Fruit fly (Drosophila melanogaster): ENCODE measurements around the gene Nup153.

Gene Nup153

dm6 chrX:16640260-16641100 lies 41.4 kb downstream of the Nup153 start, which contains the start of the genes SNRPG and mthl1:
SNRPG (minus strand) TSS chrX:16640419.
mthl1 (plus strand) TSS chrX:16640968.
- TF ChIP-seq CG15710 (tag; optimal IDR thresholded peaks at IDR 0.05) (peak; percentile 79), CG10348 (GFP tag; IDR thresholded peaks at IDR 0.05) (peak; percentile 74), CG4496 (GFP tag; IDR thresholded peaks at IDR 0.05) (peak; percentile 98), Pif1A (GFP tag; optimal IDR thresholded peaks at IDR 0.05) (peak; percentile 72), CG9948 (tag; optimal IDR thresholded peaks at IDR 0.05) (peak; percentile 71), rn (GFP tag; IDR thresholded peaks at IDR 0.05) (peak; percentile 88), gl (tag; optimal IDR thresholded peaks at IDR 0.05) (no peak), CG8159 (tag; optimal IDR thresholded peaks at IDR 0.05) (peak; percentile 71), EcR (GFP tag; optimal IDR thresholded peaks at IDR 0.05) (peak; percentile 18), CG32121 (GFP tag; IDR thresholded peaks at IDR 0.05) (peak; percentile 90), CG8301 (tag; optimal IDR thresholded peaks at IDR 0.05) (peak; percentile 72), CG17806 (tag; optimal IDR thresholded peaks at IDR 0.05) (peak; percentile 79), CG13204 (GFP tag; optimal IDR thresholded peaks at IDR 0.05) (no peak), D1 (tag; optimal IDR thresholded peaks at IDR 0.05) (no peak), CG12605 (GFP tag; IDR thresholded peaks at IDR 0.05) (peak; percentile 83), CG14655 (GFP tag; optimal IDR thresholded peaks at IDR 0.05) (peak; percentile 83), Pif1B (GFP tag; optimal IDR thresholded peaks at IDR 0.05) (peak; percentile 38), Ets98B (GFP tag; IDR thresholded peaks at IDR 0.05) (peak; percentile 92), CG34367 (tag; optimal IDR thresholded peaks at IDR 0.05) (peak; percentile 71), Snoo (tag; optimal IDR thresholded peaks at IDR 0.05) (no peak), fd96Ca (GFP tag; IDR thresholded peaks at IDR 0.05) (peak; percentile 91)

DNA sequence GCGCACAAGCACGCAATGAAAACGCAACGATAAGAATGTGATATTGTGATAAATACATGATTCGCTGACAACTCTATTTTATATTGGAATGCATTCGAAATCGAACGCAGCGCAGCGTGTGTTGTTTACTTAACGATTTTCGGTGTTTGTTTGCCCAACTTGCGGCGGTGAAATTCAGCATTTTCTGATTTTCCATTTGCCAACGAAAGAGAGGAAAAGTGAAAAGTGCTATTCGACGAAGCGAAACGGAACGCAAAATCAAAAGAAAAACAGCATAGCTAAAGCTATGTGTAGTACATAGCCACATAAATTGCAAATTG lies 42.0 kb downstream of the Nup153 start:
- TF ChIP-seq CG17806 (tag; optimal IDR thresholded peaks at IDR 0.05) (no peak), Snoo (tag; optimal IDR thresholded peaks at IDR 0.05) (no peak), D1 (tag; optimal IDR thresholded peaks at IDR 0.05) (no peak), Ets98B (GFP tag; IDR thresholded peaks at IDR 0.05) (no peak), CG4496 (GFP tag; IDR thresholded peaks at IDR 0.05) (no peak), CG8159 (tag; optimal IDR thresholded peaks at IDR 0.05) (no peak), CG12605 (GFP tag; IDR thresholded peaks at IDR 0.05) (no peak), CG34367 (tag; optimal IDR thresholded peaks at IDR 0.05) (no peak), Pif1A (GFP tag; optimal IDR thresholded peaks at IDR 0.05) (no peak), CG32121 (GFP tag; IDR thresholded peaks at IDR 0.05) (no peak), CG15710 (tag; optimal IDR thresholded peaks at IDR 0.05) (no peak), EcR (GFP tag; optimal IDR thresholded peaks at IDR 0.05) (no peak), CG10348 (GFP tag; IDR thresholded peaks at IDR 0.05) (no peak), rn (GFP tag; IDR thresholded peaks at IDR 0.05) (no peak), gl (tag; optimal IDR thresholded peaks at IDR 0.05) (no peak), fd96Ca (GFP tag; IDR thresholded peaks at IDR 0.05) (no peak), CG8301 (tag; optimal IDR thresholded peaks at IDR 0.05) (no peak), CG14655 (GFP tag; optimal IDR thresholded peaks at IDR 0.05) (no peak), Pif1B (GFP tag; optimal IDR thresholded peaks at IDR 0.05) (no peak)

- no peak for TF ChIP-seq CG15710 (tag; optimal IDR thresholded peaks at IDR 0.05)
- no peak for TF ChIP-seq CG8159 (tag; optimal IDR thresholded peaks at IDR 0.05)
- peak; percentile 22 for TF ChIP-seq CG13204 (GFP tag; optimal IDR thresholded peaks at IDR 0.05)
- TF ChIP-seq CG4496 (GFP tag; IDR thresholded peaks at IDR 0.05) = no peak
- no peak for TF ChIP-seq CG34367 (tag; optimal IDR thresholded peaks at IDR 0.05)
- no peak for TF ChIP-seq D1 (tag; optimal IDR thresholded peaks at IDR 0.05)
- TF ChIP-seq gl (tag; optimal IDR thresholded peaks at IDR 0.05) = no peak
- no peak for TF ChIP-seq fd96Ca (GFP tag; IDR thresholded peaks at IDR 0.05)
- no peak for TF ChIP-seq CG32121 (GFP tag; IDR thresholded peaks at IDR 0.05)
- peak; percentile 80 for TF ChIP-seq EcR (GFP tag; optimal IDR thresholded peaks at IDR 0.05)
- TF ChIP-seq rn (GFP tag; IDR thresholded peaks at IDR 0.05) = no peak
- no peak for TF ChIP-seq CG8301 (tag; optimal IDR thresholded peaks at IDR 0.05)
- no peak for TF ChIP-seq CG10348 (GFP tag; IDR thresholded peaks at IDR 0.05)
- no peak for TF ChIP-seq CG12605 (GFP tag; IDR thresholded peaks at IDR 0.05)
- TF ChIP-seq Pif1A (GFP tag; optimal IDR thresholded peaks at IDR 0.05) = no peak
- no peak for TF ChIP-seq CG14655 (GFP tag; optimal IDR thresholded peaks at IDR 0.05)
These were observed 44.4 kb downstream of the Nup153 start for dm6 chrX:16643363-16643946.

DNA sequence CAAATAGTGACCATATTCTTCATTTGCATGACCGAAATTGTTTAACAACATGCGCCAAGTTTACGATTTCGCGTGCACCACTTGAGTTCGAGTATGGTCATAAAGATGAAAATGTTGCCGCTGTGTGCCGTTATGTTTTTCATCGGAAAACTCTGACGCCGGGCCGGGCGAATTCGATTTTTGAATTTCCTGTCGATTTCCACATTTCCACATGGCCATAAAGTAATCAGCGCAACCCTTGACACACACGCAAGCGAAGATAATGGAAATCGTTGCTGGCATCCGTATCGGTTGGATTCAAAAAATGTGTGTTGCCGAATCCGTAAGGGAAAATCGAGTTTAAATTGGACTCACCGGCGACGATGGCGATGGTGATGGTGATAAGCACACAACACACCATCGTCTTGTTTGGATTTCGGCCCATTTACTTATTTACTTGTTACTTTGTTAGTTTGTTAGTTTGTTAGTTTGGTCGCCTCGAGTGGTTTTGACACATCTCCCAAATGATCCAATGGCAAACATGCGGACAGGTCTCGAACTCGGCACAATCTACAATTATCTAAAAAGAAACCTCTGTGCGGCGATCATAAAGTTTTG lies 45.6 kb downstream of the Nup153 start:
- no peak for TF ChIP-seq CG8301 (tag; optimal IDR thresholded peaks at IDR 0.05)
- no peak for TF ChIP-seq CG17806 (tag; optimal IDR thresholded peaks at IDR 0.05)
- no peak for TF ChIP-seq CG4496 (GFP tag; IDR thresholded peaks at IDR 0.05)
- no peak for TF ChIP-seq CG12605 (GFP tag; IDR thresholded peaks at IDR 0.05)
- no peak for TF ChIP-seq CG9948 (tag; optimal IDR thresholded peaks at IDR 0.05)
- no peak for TF ChIP-seq Pif1A (GFP tag; optimal IDR thresholded peaks at IDR 0.05)
- no peak for TF ChIP-seq CG34367 (tag; optimal IDR thresholded peaks at IDR 0.05)
- no peak for TF ChIP-seq Pif1B (GFP tag; optimal IDR thresholded peaks at IDR 0.05)
- TF ChIP-seq Ets98B (GFP tag; IDR thresholded peaks at IDR 0.05) = no peak
- TF ChIP-seq CG32121 (GFP tag; IDR thresholded peaks at IDR 0.05) = no peak
- no peak for TF ChIP-seq CG15710 (tag; optimal IDR thresholded peaks at IDR 0.05)
- TF ChIP-seq gl (tag; optimal IDR thresholded peaks at IDR 0.05) = no peak
- TF ChIP-seq Snoo (tag; optimal IDR thresholded peaks at IDR 0.05) = no peak
- TF ChIP-seq fd96Ca (GFP tag; IDR thresholded peaks at IDR 0.05) = no peak
- no peak for TF ChIP-seq CG13204 (GFP tag; optimal IDR thresholded peaks at IDR 0.05)
- TF ChIP-seq CG8159 (tag; optimal IDR thresholded peaks at IDR 0.05) = no peak
- TF ChIP-seq CG10348 (GFP tag; IDR thresholded peaks at IDR 0.05) = no peak

- TF ChIP-seq CG14655 (GFP tag; optimal IDR thresholded peaks at IDR 0.05) (no peak), CG13204 (GFP tag; optimal IDR thresholded peaks at IDR 0.05) (no peak), CG12605 (GFP tag; IDR thresholded peaks at IDR 0.05) (no peak), Snoo (tag; optimal IDR thresholded peaks at IDR 0.05) (no peak), D1 (tag; optimal IDR thresholded peaks at IDR 0.05) (no peak), CG15710 (tag; optimal IDR thresholded peaks at IDR 0.05) (no peak), CG17806 (tag; optimal IDR thresholded peaks at IDR 0.05) (no peak), rn (GFP tag; IDR thresholded peaks at IDR 0.05) (no peak), Pif1B (GFP tag; optimal IDR thresholded peaks at IDR 0.05) (no peak), CG9948 (tag; optimal IDR thresholded peaks at IDR 0.05) (no peak), Pif1A (GFP tag; optimal IDR thresholded peaks at IDR 0.05) (no peak), CG8301 (tag; optimal IDR thresholded peaks at IDR 0.05) (no peak), CG34367 (tag; optimal IDR thresholded peaks at IDR 0.05) (no peak), CG4496 (GFP tag; IDR thresholded peaks at IDR 0.05) (no peak), gl (tag; optimal IDR thresholded peaks at IDR 0.05) (no peak), CG10348 (GFP tag; IDR thresholded peaks at IDR 0.05) (no peak), fd96Ca (GFP tag; IDR thresholded peaks at IDR 0.05) (no peak), CG8159 (tag; optimal IDR thresholded peaks at IDR 0.05) (no peak), Ets98B (GFP tag; IDR thresholded peaks at IDR 0.05) (no peak), CG32121 (GFP tag; IDR thresholded peaks at IDR 0.05) (no peak)
These were observed 46.4 kb downstream of the Nup153 start for dm6 chrX:16645472-16645871.

Measured in whole organism, pupa.